Fruit fly (Drosophila melanogaster) whole organism, pupa: ENCODE measurements around the gene Scp2.
A peak's percentile ranks its signal among the peaks of the same experiment; 100 is the strongest.

ENCODE experiments used
- CG10348 ChIP-seq: fragments of 200-800 bp; sonication (Bioruptor generic); IDR thresholded peaks from 2 replicates; pipeline ENCODE4 v1.3.6; 2022; ENCODE audit warnings: missing biosample characterization, missing genetic modification characterization
- CG12605 ChIP-seq: fragments of 200-800 bp; sonication (Bioruptor generic); IDR thresholded peaks from 2 replicates; pipeline ENCODE4 v1.3.6; 2022; ENCODE audit warnings: missing biosample characterization, missing genetic modification characterization
- CG13204 ChIP-seq: fragments of 200-800 bp; sonication (Bioruptor generic); optimal IDR thresholded peaks from 2 replicates; lab custom pipeline; 2018; ENCODE audit warnings: missing biosample characterization, mild to moderate bottlenecking, missing genetic modification characterization, moderate library complexity
- CG14655 ChIP-seq: fragments of 200-800 bp; sonication (Bioruptor generic); optimal IDR thresholded peaks from 3 replicates; lab custom pipeline; 2017; ENCODE audit warnings: mild to moderate bottlenecking, missing biosample characterization, missing genetic modification reagents, missing genetic modification characterization
- CG15710 ChIP-seq: fragments of 200-800 bp; sonication (Bioruptor generic); optimal IDR thresholded peaks from 2 replicates; lab custom pipeline; 2018; ENCODE audit warnings: missing biosample characterization, mild to moderate bottlenecking, missing genetic modification characterization, moderate library complexity
- CG17806 ChIP-seq: fragments of 200-800 bp; sonication (Bioruptor generic); optimal IDR thresholded peaks from 2 replicates; lab custom pipeline; 2018; ENCODE audit warnings: missing biosample characterization, mild to moderate bottlenecking, missing genetic modification characterization, moderate library complexity
- CG32121 ChIP-seq: fragments of 200-800 bp; sonication (Bioruptor generic); IDR thresholded peaks from 2 replicates; pipeline ENCODE4 v1.3.6; 2022; ENCODE audit warnings: missing biosample characterization, missing genetic modification characterization
- CG34367 ChIP-seq: fragments of 200-800 bp; sonication (Bioruptor generic); optimal IDR thresholded peaks from 2 replicates; lab custom pipeline; 2018; ENCODE audit warnings: missing biosample characterization, mild to moderate bottlenecking, missing genetic modification characterization
- CG4496 ChIP-seq: fragments of 200-800 bp; sonication (Bioruptor generic); IDR thresholded peaks from 3 replicates; pipeline ENCODE4 v1.3.6; 2022; ENCODE audit warnings: missing biosample characterization, missing genetic modification characterization
- CG8159 ChIP-seq: fragments of 200-800 bp; sonication (Bioruptor generic); optimal IDR thresholded peaks from 3 replicates; lab custom pipeline; 2018; ENCODE audit warnings: missing biosample characterization, mild to moderate bottlenecking, missing genetic modification characterization, moderate library complexity
- CG8301 ChIP-seq: fragments of 200-800 bp; sonication (Bioruptor generic); optimal IDR thresholded peaks from 2 replicates; lab custom pipeline; 2018; ENCODE audit warnings: missing biosample characterization, mild to moderate bottlenecking, missing genetic modification characterization
- CG9948 ChIP-seq: fragments of 200-800 bp; sonication (Bioruptor generic); optimal IDR thresholded peaks from 2 replicates; lab custom pipeline; 2018; ENCODE audit warnings: missing biosample characterization, mild to moderate bottlenecking, missing genetic modification characterization, moderate library complexity
- D1 ChIP-seq: fragments of 200-800 bp; sonication (Bioruptor generic); optimal IDR thresholded peaks from 2 replicates; lab custom pipeline; 2018; ENCODE audit warnings: missing biosample characterization, mild to moderate bottlenecking, missing genetic modification characterization, moderate library complexity
- EcR ChIP-seq: fragments of 200-800 bp; sonication (Bioruptor generic); optimal IDR thresholded peaks from 3 replicates; lab custom pipeline; 2019; ENCODE audit warnings: missing biosample characterization, missing genetic modification characterization, mild to moderate bottlenecking, moderate library complexity, missing genetic modification reagents
- Ets98B ChIP-seq: fragments of 200-800 bp; sonication (Bioruptor generic); IDR thresholded peaks from 2 replicates; pipeline ENCODE4 v1.3.6; 2022; ENCODE audit warnings: missing biosample characterization, missing genetic modification characterization
- Pif1A ChIP-seq: fragments of 200-800 bp; sonication (Bioruptor generic); optimal IDR thresholded peaks from 3 replicates; lab custom pipeline; 2016; ENCODE audit warnings: missing biosample characterization, missing genetic modification characterization
- Pif1B ChIP-seq: fragments of 200-800 bp; sonication (Bioruptor generic); optimal IDR thresholded peaks from 3 replicates; lab custom pipeline; 2016; ENCODE audit warnings: missing biosample characterization, missing genetic modification characterization
- Snoo ChIP-seq: fragments of 200-800 bp; sonication (Bioruptor generic); optimal IDR thresholded peaks from 3 replicates; lab custom pipeline; 2017; ENCODE audit warnings: missing biosample characterization, mild to moderate bottlenecking, missing genetic modification characterization, inconsistent platforms
- fd96Ca ChIP-seq: fragments of 200-800 bp; sonication (Bioruptor generic); IDR thresholded peaks from 3 replicates; pipeline ENCODE4 v1.3.6; 2022; ENCODE audit warnings: missing biosample characterization, missing genetic modification characterization
- gl ChIP-seq: fragments of 200-800 bp; sonication (Bioruptor generic); optimal IDR thresholded peaks from 2 replicates; lab custom pipeline; 2018; ENCODE audit warnings: missing biosample characterization, mild to moderate bottlenecking, missing genetic modification characterization

The Scp2 gene

DNA sequence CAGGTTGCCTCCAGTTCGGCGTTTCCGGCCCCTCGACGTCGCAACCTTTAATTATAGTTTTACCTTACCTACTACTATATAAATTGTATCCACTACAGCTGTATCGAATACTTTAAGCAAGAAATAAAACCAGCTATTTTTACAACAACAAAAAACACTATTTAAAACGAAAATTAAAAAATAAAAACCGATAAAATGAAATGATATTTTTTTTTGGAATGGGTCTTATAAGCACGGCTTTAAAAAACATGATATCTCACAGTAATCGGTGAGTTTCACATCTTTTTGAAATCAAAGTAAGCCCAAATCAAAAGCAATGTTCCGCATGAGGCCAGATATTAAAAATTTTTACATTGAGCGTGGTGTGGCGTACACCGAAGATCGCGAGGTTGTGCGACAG lies 12.2 kb downstream of the Scp2 start, which contains the start of gene CG14891:
CG14891 (plus strand) TSS at position 301 of the 400 bp plus-strand sequence.
- no peak for TF ChIP-seq D1 (tag; lab: Kevin White, UChicago)
- no peak for TF ChIP-seq CG4496 (GFP tag; lab: Robert Waterston, UW)
- TF ChIP-seq fd96Ca = no peak
- no peak for TF ChIP-seq Pif1A (GFP tag; lab: Kevin White, UChicago)
- TF ChIP-seq CG8159 (tag; lab: Kevin White, UChicago) = no peak
- TF ChIP-seq Snoo (tag; lab: Kevin White, UChicago) = no peak
- TF ChIP-seq CG9948 (tag; lab: Kevin White, UChicago) = no peak
- TF ChIP-seq, all 21 proteins: peak for 0

- TF ChIP-seq Pif1A (GFP tag; lab: Kevin White, UChicago) = no peak
- no peak for TF ChIP-seq EcR (GFP tag; lab: Kevin White, UChicago)
- TF ChIP-seq Ets98B (GFP tag; lab: Robert Waterston, UW) = no peak
- TF ChIP-seq CG12605 (GFP tag; lab: Robert Waterston, UW) = no peak
- TF ChIP-seq CG15710 (tag; lab: Kevin White, UChicago) = no peak
- no peak for TF ChIP-seq D1 (tag; lab: Kevin White, UChicago)
- no peak for TF ChIP-seq CG8301 (tag; lab: Kevin White, UChicago)
- TF ChIP-seq gl = no peak
- TF ChIP-seq Snoo (tag; lab: Kevin White, UChicago) = no peak
- no peak for TF ChIP-seq CG9948 (tag; lab: Kevin White, UChicago)
- no peak for TF ChIP-seq fd96Ca
- no peak for TF ChIP-seq CG34367 (tag; lab: Kevin White, UChicago)
- no peak for TF ChIP-seq CG8159 (tag; lab: Kevin White, UChicago)
- no peak for TF ChIP-seq Pif1B (GFP tag; lab: Kevin White, UChicago)
- TF ChIP-seq CG14655 (GFP tag; lab: Kevin White, UChicago) = no peak
- no peak for TF ChIP-seq CG10348
- TF ChIP-seq CG17806 = no peak
- TF ChIP-seq CG32121 (GFP tag; lab: Robert Waterston, UW) = no peak
- no peak for TF ChIP-seq CG13204 (GFP tag; lab: Kevin White, UChicago)
- TF ChIP-seq, all 21 proteins: peak for 0
Measured at dm6 chr3R:16570484-16570883, 13.0 kb downstream of the Scp2 start.

DNA sequence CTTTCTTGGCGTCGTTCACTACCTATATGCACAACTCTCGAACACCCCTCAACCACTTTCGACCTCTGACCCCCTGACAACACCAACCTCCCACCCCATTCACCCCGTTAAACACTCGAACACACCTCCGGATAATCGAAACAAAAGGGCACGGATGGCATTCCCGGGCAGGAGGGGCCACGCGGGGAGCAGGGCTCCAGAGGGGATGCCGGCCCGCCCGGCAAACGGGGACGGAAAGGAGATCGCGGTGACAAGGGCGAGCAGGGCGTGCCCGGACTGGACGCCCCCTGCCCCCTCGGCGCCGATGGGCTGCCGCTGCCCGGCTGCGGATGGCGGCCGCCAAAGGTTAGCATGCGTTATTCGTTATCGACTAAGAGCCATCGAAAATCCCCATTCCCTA lies 14.1 kb downstream of the Scp2 start:
- TF ChIP-seq CG12605 (GFP tag; lab: Robert Waterston, UW) (no peak), Pif1B (GFP tag; lab: Kevin White, UChicago) (no peak), CG8159 (tag; lab: Kevin White, UChicago) (no peak), CG32121 (GFP tag; lab: Robert Waterston, UW) (no peak), CG10348 (no peak)

DNA sequence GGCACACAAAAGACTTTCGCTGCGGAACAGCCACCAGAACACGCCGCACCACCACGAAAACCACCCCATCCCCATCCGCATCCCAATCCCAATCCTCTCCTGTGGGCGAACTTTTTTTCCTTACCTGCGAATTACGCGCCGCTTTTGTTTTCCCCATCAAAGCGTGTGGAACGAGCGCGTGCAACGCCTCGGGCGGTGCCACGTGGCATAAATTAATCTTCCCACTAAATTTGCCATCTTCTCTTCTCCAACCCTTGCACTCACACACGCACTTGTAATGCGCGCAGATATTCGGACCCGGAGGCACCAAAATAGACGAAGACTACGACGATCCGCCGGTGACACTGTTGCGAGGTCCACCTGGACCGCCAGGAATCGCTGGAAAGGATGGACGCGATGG lies 18.7 kb downstream of the Scp2 start:
- no peak for TF ChIP-seq D1 (tag; lab: Kevin White, UChicago)
- TF ChIP-seq CG8159 (tag; lab: Kevin White, UChicago) = no peak
- TF ChIP-seq CG17806 = no peak
- TF ChIP-seq CG13204 (GFP tag; lab: Kevin White, UChicago) = no peak
- TF ChIP-seq fd96Ca = no peak
- TF ChIP-seq CG12605 (GFP tag; lab: Robert Waterston, UW) = no peak
- no peak for TF ChIP-seq gl

- TF ChIP-seq Snoo (tag; lab: Kevin White, UChicago) (no peak), EcR (GFP tag; lab: Kevin White, UChicago) (no peak), CG8159 (tag; lab: Kevin White, UChicago) (no peak), Ets98B (GFP tag; lab: Robert Waterston, UW) (no peak), CG12605 (GFP tag; lab: Robert Waterston, UW) (no peak), CG10348 (no peak), CG4496 (GFP tag; lab: Robert Waterston, UW) (no peak), CG13204 (GFP tag; lab: Kevin White, UChicago) (no peak)
Measured at dm6 chr3R:16558623-16559155, 24.8 kb downstream of the Scp2 start.

dm6 chr3R:16553459-16554230 lies 29.8 kb downstream of the Scp2 start:
- TF ChIP-seq EcR (GFP tag; lab: Kevin White, UChicago) (no peak), CG14655 (GFP tag; lab: Kevin White, UChicago) (peak; percentile 4)
